Worm (Caenorhabditis elegans) whole organism, L4 larva: ENCODE measurements around the gene ins-39.

Source experiments
- F26F4.8 ChIP-seq: fragments of 200-800 bp; sonication (Bioruptor generic); conservative IDR thresholded peaks from 2 replicates; pipeline ENCODE4 v1.3.6; 2022; ENCODE audit warnings: missing genetic modification characterization, missing compliant biosample characterization
- ZK546.5 ChIP-seq, 2 experiments: sonication (generic microtip); optimal IDR thresholded peaks; 2 replicates each; lab custom pipeline; 2017; ENCODE audit warnings: missing biosample characterization in 2 of 2, missing genetic modification characterization in 2 of 2
- ama-1 ChIP-seq: fragments of 150-350 bp; optimal IDR thresholded peaks from 2 replicates; lab custom pipeline; 2014; ENCODE audit warnings: inconsistent platforms, mixed read lengths
- ceh-32 ChIP-seq: sonication (generic microtip); optimal IDR thresholded peaks from 2 replicates; lab custom pipeline; 2016; ENCODE audit warnings: mild to moderate bottlenecking, missing genetic modification characterization, missing compliant biosample characterization; ENCODE audit not compliant: poor library complexity
- egl-27 ChIP-seq: sonication (generic microtip); optimal IDR thresholded peaks from 3 replicates; lab custom pipeline; 2017; ENCODE audit warnings: missing biosample characterization, missing genetic modification reagents, missing genetic modification characterization
- fkh-10 ChIP-seq: fragments of 150-350 bp; optimal IDR thresholded peaks from 2 replicates; lab custom pipeline; 2014; ENCODE audit warnings: missing biosample characterization, missing genetic modification reagents, missing genetic modification characterization
- jun-1 ChIP-seq: fragments of 150-350 bp; optimal IDR thresholded peaks from 2 replicates; lab custom pipeline; 2014; ENCODE audit warnings: missing biosample characterization, missing genetic modification reagents, missing genetic modification characterization
- madf-5 ChIP-seq, 2 experiments: fragments of 200-800 bp; sonication (Bioruptor generic); IDR thresholded peaks; 2 replicates each; pipeline ENCODE4 v1.3.6; 2022; ENCODE audit warnings: missing compliant biosample characterization in 2 of 2, missing genetic modification characterization in 2 of 2
- nhr-237 ChIP-seq: sonication (generic microtip); optimal IDR thresholded peaks from 2 replicates; lab custom pipeline; 2017; ENCODE audit warnings: missing biosample characterization, missing genetic modification characterization
- nhr-25 ChIP-seq: sonication (generic microtip); optimal IDR thresholded peaks from 2 replicates; lab custom pipeline; 2017; ENCODE audit warnings: missing genetic modification characterization, mild to moderate bottlenecking, missing compliant biosample characterization, antibody characterized with exemption, moderate library complexity, borderline replicate concordance; ENCODE audit not compliant: insufficient read depth
- pha-4 ChIP-seq, 2 experiments: fragments of 150-350 bp in 1 of 2; fragments of 200-800 bp in 1 of 2; sonication (Bioruptor generic) in 1 of 2; IDR thresholded peaks in 1 of 2; optimal IDR thresholded peaks in 1 of 2; 2 replicates each; pipeline versions ENCODE4 v1.3.6 to Lab custom; 2014 to 2022; ENCODE audit warnings: missing genetic modification characterization in 2 of 2, missing genetic modification reagents in 2 of 2, missing biosample characterization in 1 of 2, missing compliant biosample characterization in 1 of 2
- unc-62 ChIP-seq, 3 experiments: fragments of 150-350 bp in 1 of 3; sonication (generic microtip); optimal IDR thresholded peaks in 2 of 3; peaks in 1 of 3; 1 replicate in 1 of 3; 2 replicates in 2 of 3; lab custom pipeline; 2014 to 2017; ENCODE audit warnings: missing biosample characterization in 3 of 3, missing genetic modification characterization in 3 of 3, missing genetic modification reagents in 3 of 3, missing genotype in 1 of 3
- zag-1 ChIP-seq: fragments of 150-350 bp; optimal IDR thresholded peaks from 2 replicates; lab custom pipeline; 2014; ENCODE audit warnings: missing biosample characterization, missing genetic modification characterization
- zfp-3 ChIP-seq: fragments of 200-800 bp; sonication (Bioruptor generic); conservative IDR thresholded peaks from 2 replicates; pipeline ENCODE4 v1.3.6; 2022; ENCODE audit warnings: missing genetic modification reagents, missing genetic modification characterization, missing compliant biosample characterization

ce11 chrX:1384538-1384937 lies 40.3 kb upstream of the ins-39 start, which contains the start of gene F56C3.8:
- TF ChIP-seq nhr-237 (tag; lab: Kevin White, UChicago) (no peak), ama-1 (lab: Kevin White, UChicago) (no peak), ZK546.5 (tag; optimal IDR thresholded peaks at IDR 0.05; lab: Kevin White, UChicago) (no peak), egl-27 (no peak), unc-62 (GFP tag; optimal IDR thresholded peaks at IDR 0.05 in 1 of 2; lab: Kevin White, UChicago) (no peak), unc-62 (tag; optimal IDR thresholded peaks at IDR 0.05; lab: Kevin White, UChicago) (no peak), pha-4 (GFP tag; IDR thresholded peaks at IDR 0.05; lab: Robert Waterston, UW) (no peak), pha-4 (tag; optimal IDR thresholded peaks at IDR 0.05; lab: Kevin White, UChicago) (no peak), nhr-25 (no peak), fkh-10 (GFP tag; lab: Kevin White, UChicago) (no peak), F26F4.8 (GFP tag; lab: Robert Waterston, UW) (no peak), zfp-3 (GFP tag; lab: Robert Waterston, UW) (no peak), madf-5 (GFP tag; IDR thresholded peaks at IDR 0.05; lab: Robert Waterston, UW) (no peak), zag-1 (no peak), ceh-32 (tag; lab: Kevin White, UChicago) (no peak), jun-1 (tag; lab: Kevin White, UChicago) (no peak)
